Fruit fly (Drosophila melanogaster): ENCODE results near the gene CG10068.

DNA sequence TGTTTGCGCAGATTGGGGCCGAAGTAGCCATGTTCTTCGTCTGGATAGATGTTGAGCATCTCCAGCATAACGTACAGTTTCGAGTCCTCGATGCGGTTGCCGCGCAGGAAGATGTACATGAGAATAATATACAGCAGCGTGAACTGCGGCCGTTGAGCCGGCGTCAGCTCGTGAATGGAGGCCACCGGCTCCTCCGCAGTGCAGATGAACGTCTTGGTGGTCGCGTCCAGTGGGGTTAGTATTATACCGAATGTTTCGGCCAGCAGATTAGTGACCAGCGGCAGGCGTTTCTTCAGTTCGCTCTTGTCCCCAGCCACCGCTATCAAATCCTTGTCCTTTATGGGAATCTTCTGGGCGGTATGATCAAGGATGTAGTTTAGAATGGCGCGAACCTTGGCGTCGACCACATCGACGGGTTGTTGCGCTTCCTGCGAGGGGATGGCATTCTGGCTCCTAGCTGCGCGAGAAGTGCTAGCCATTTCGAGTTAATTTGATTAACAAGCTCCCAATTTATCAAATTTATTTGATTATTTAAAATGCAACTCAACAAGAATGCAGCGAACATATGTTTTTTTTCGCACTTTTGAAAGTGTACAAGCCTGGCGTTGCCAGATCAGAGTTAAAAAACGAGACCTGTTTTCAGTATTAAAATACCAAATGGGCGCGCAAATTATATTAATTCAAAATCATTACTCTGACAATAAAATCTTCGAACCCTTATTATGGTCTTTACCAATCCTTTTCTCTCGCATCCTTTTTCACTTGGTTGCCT lies 26.9 kb upstream of the CG10068 start, which contains the start of gene MAGE:
- TF ChIP-seq CG14655 (GFP tag; optimal IDR thresholded peaks at IDR 0.05) (no peak), EcR (GFP tag; optimal IDR thresholded peaks at IDR 0.05) (no peak), CG10348 (GFP tag; IDR thresholded peaks at IDR 0.05) (no peak), CG9948 (tag; optimal IDR thresholded peaks at IDR 0.05) (no peak), CG8159 (tag; optimal IDR thresholded peaks at IDR 0.05) (no peak), CG15710 (tag; optimal IDR thresholded peaks at IDR 0.05) (no peak), CG8301 (tag; optimal IDR thresholded peaks at IDR 0.05) (no peak), CG32121 (GFP tag; IDR thresholded peaks at IDR 0.05) (no peak), CG12605 (GFP tag; IDR thresholded peaks at IDR 0.05) (no peak), CG4496 (GFP tag; IDR thresholded peaks at IDR 0.05) (no peak)
